Fruit fly (Drosophila melanogaster) whole organism, adult: ENCODE measurements around the gene CG17343.

Experiments used
- CG11617 ChIP-seq: fragments of 200-800 bp; sonication (Bioruptor generic); optimal IDR thresholded peaks from 2 replicates; lab custom pipeline; 2017; ENCODE audit warnings: mild to moderate bottlenecking, missing biosample characterization, missing genetic modification reagents, missing genetic modification characterization
- CG14711 ChIP-seq: fragments of 200-800 bp; sonication (Bioruptor generic); optimal IDR thresholded peaks from 2 replicates; lab custom pipeline; 2018; ENCODE audit warnings: missing biosample characterization, mild to moderate bottlenecking, missing genetic modification characterization, moderate library complexity
- CG1620 ChIP-seq: fragments of 200-800 bp; sonication (Bioruptor generic); optimal IDR thresholded peaks from 2 replicates; lab custom pipeline; 2016; ENCODE audit warnings: missing biosample characterization, missing genetic modification characterization
- CG5204 ChIP-seq: fragments of 200-800 bp; sonication (Bioruptor generic); optimal IDR thresholded peaks from 2 replicates; lab custom pipeline; 2016; ENCODE audit warnings: missing biosample characterization, missing genetic modification characterization
- Crg-1 ChIP-seq: fragments of 200-800 bp; sonication (Bioruptor generic); optimal IDR thresholded peaks from 2 replicates; lab custom pipeline; 2016; ENCODE audit warnings: missing biosample characterization, missing genetic modification characterization
- Hr96 ChIP-seq: fragments of 200-800 bp; sonication (Bioruptor generic); optimal IDR thresholded peaks from 2 replicates; lab custom pipeline; 2016; ENCODE audit warnings: missing biosample characterization, missing genetic modification characterization
- cic ChIP-seq: fragments of 200-800 bp; sonication (Bioruptor generic); optimal IDR thresholded peaks from 2 replicates; lab custom pipeline; 2017; ENCODE audit warnings: missing biosample characterization, mild to moderate bottlenecking, missing genetic modification characterization, moderate library complexity
- kay ChIP-seq: fragments of 200-800 bp; sonication (Bioruptor generic); peaks from one replicate; lab custom pipeline; 2016; ENCODE audit warnings: missing biosample characterization, missing genetic modification characterization, borderline replicate concordance
- pad ChIP-seq: fragments of 200-800 bp; sonication (Bioruptor generic); optimal IDR thresholded peaks from 3 replicates; lab custom pipeline; 2017; ENCODE audit warnings: missing biosample characterization, missing genetic modification characterization, mild to moderate bottlenecking, moderate library complexity, missing genetic modification reagents
- tj ChIP-seq: fragments of 200-800 bp; sonication (Bioruptor generic); optimal IDR thresholded peaks from 3 replicates; lab custom pipeline; 2017; ENCODE audit warnings: missing biosample characterization, mild to moderate bottlenecking, missing genetic modification characterization, moderate library complexity
- toe ChIP-seq: fragments of 200-800 bp; sonication (Bioruptor generic); optimal IDR thresholded peaks from 2 replicates; lab custom pipeline; 2016; ENCODE audit warnings: missing biosample characterization, missing genetic modification characterization

dm6 chr2L:19071713-19072112, 7.0 kb downstream of the CG17343 start:
- no peak for TF ChIP-seq pad
- TF ChIP-seq kay (GFP tag; lab: Kevin White, UChicago): no peak
- TF ChIP-seq CG5204 (GFP tag; lab: Kevin White, UChicago): no peak
- TF ChIP-seq toe (GFP tag; lab: Kevin White, UChicago): no peak
- TF ChIP-seq CG11617 (GFP tag; lab: Kevin White, UChicago): no peak
- TF ChIP-seq cic (GFP tag; lab: Kevin White, UChicago): no peak
- no peak for TF ChIP-seq CG14711
- no peak for TF ChIP-seq Hr96 (GFP tag; lab: Kevin White, UChicago)
- TF ChIP-seq CG1620: no peak
- TF ChIP-seq tj (GFP tag; lab: Kevin White, UChicago): no peak
- no peak for TF ChIP-seq Crg-1 (GFP tag; lab: Kevin White, UChicago)
